Fruit fly (Drosophila melanogaster) whole organism, prepupa: Measurements from ENCODE around the gene CG31221.

Experiments used
- Ets21C ChIP-seq: fragments of 200-800 bp; sonication (Bioruptor generic); optimal IDR thresholded peaks from 3 replicates; lab custom pipeline; 2016; ENCODE audit warnings: missing biosample characterization, missing genetic modification characterization
- Hr4 ChIP-seq: fragments of 200-800 bp; sonication (Bioruptor generic); optimal IDR thresholded peaks from 3 replicates; lab custom pipeline; 2016; ENCODE audit warnings: missing biosample characterization, missing genetic modification characterization
- Lpt ChIP-seq: fragments of 200-800 bp; sonication (Bioruptor generic); optimal IDR thresholded peaks from 3 replicates; lab custom pipeline; 2016; ENCODE audit warnings: missing biosample characterization, missing genetic modification characterization
- topi ChIP-seq: fragments of 200-800 bp; sonication (Bioruptor generic); optimal IDR thresholded peaks from 3 replicates; lab custom pipeline; 2016; ENCODE audit warnings: missing biosample characterization, missing genetic modification characterization

dm6 chr3R:19461218-19461526 lies 48.7 kb downstream of the CG31221 start:
- TF ChIP-seq Ets21C (GFP tag; lab: Kevin White, UChicago) (no peak), topi (GFP tag; lab: Kevin White, UChicago) (no peak), Lpt (GFP tag; lab: Kevin White, UChicago) (no peak), Hr4 (GFP tag; lab: Kevin White, UChicago) (no peak)
